Fruit fly (Drosophila melanogaster): ENCODE results near the gene Dfd.

DNA sequence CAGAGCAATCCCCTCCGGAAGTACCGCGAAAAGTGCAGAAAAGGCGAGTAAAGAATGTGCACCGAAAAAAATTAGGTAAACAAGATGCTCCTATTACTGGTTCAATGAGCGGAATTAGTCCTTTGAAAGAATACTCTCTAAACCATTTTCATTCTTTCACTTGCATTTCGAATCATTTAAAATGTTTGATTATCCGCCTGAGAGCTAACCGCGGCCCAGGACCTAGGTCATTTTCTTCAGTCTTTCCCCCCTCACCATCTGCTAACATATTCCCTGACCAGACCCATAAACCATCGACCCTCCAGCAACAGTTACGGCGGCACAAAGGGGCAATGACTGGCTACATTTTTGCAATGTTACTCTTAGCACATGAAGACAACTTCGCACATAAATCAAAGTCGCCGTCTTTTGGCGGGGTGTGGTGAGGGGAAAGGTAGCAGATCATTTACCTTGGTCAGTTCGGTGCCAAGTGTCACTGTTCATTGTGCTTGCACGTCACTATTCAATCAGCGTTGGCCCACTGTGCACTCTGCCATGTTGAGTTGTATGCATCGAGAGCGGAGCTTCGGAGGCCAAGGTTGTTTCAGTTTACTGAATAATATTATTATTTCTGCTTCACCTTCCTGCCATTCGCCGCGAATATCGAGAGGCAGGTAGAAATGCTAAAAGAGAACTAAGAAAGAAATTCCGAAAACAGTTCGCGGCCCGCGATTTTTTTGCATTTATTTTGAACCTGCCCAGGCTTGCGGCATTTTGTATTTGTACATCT is 20.7 kb downstream of the Dfd start:
- TF ChIP-seq bab1 (GFP tag; optimal IDR thresholded peaks at IDR 0.05) (no peak), Mnt (GFP tag; optimal IDR thresholded peaks at IDR 0.05) (no peak), Crg-1 (GFP tag; optimal IDR thresholded peaks at IDR 0.05) (no peak), CG33017 (tag; optimal IDR thresholded peaks at IDR 0.05) (no peak), CG11617 (GFP tag; optimal IDR thresholded peaks at IDR 0.05) (no peak), tj (GFP tag; optimal IDR thresholded peaks at IDR 0.05) (no peak), kay (GFP tag; ENCODE audit: borderline replicate concordance) (no peak), CG5204 (GFP tag; optimal IDR thresholded peaks at IDR 0.05) (no peak), toe (GFP tag; optimal IDR thresholded peaks at IDR 0.05) (no peak), Clk (GFP tag; optimal IDR thresholded peaks at IDR 0.05) (no peak), pad (GFP tag; optimal IDR thresholded peaks at IDR 0.05) (no peak), CG7045 (GFP tag; optimal IDR thresholded peaks at IDR 0.05) (no peak), CG7101 (tag; optimal IDR thresholded peaks at IDR 0.05) (no peak)

Measured in whole organism, adult.